Worm (Caenorhabditis elegans) whole organism, L2 larva: ENCODE data around the gene F53B1.9.

ENCODE experiments used
- C34F6.9 ChIP-seq: fragments of 150-350 bp; optimal IDR thresholded peaks from 2 replicates; lab custom pipeline; 2014; ENCODE audit warnings: missing biosample characterization, missing genetic modification characterization
- Y55F3AM.14 ChIP-seq: fragments of 200-800 bp; sonication (Bioruptor generic); optimal IDR thresholded peaks from 2 replicates; lab custom pipeline; 2018; ENCODE audit warnings: mild to moderate bottlenecking, missing genetic modification characterization, missing compliant biosample characterization
- ZK546.5 ChIP-seq: sonication (generic microtip); optimal IDR thresholded peaks from 2 replicates; lab custom pipeline; 2017; ENCODE audit warnings: missing biosample characterization, missing genetic modification characterization
- alr-1 ChIP-seq: fragments of 150-350 bp; optimal IDR thresholded peaks from 2 replicates; lab custom pipeline; 2014; ENCODE audit warnings: missing biosample characterization, missing genetic modification characterization
- ama-1 ChIP-seq: fragments of 150-350 bp; optimal IDR thresholded peaks from 2 replicates; lab custom pipeline; 2018; ENCODE audit warnings: inconsistent platforms
- blmp-1 ChIP-seq: sonication (generic microtip); optimal IDR thresholded peaks from 2 replicates; lab custom pipeline; 2017; ENCODE audit warnings: missing genetic modification characterization, mild to moderate bottlenecking, missing compliant biosample characterization, antibody characterized with exemption, moderate library complexity; ENCODE audit not compliant: insufficient read depth
- crh-2 ChIP-seq: sonication (generic microtip); optimal IDR thresholded peaks from 2 replicates; lab custom pipeline; 2017; ENCODE audit warnings: missing biosample characterization, missing genetic modification characterization
- egl-27 ChIP-seq: sonication (generic microtip); optimal IDR thresholded peaks from 3 replicates; lab custom pipeline; 2017; ENCODE audit warnings: missing biosample characterization, missing genetic modification reagents, missing genetic modification characterization
- fos-1 ChIP-seq: fragments of 150-350 bp; optimal IDR thresholded peaks from 2 replicates; lab custom pipeline; 2014; ENCODE audit warnings: missing biosample characterization, missing genetic modification characterization
- gmeb-1 ChIP-seq: fragments of 150-350 bp; optimal IDR thresholded peaks from 2 replicates; lab custom pipeline; 2014; ENCODE audit warnings: missing biosample characterization, missing genetic modification characterization
- lin-39 ChIP-seq: fragments of 150-350 bp; optimal IDR thresholded peaks from 2 replicates; lab custom pipeline; 2014; ENCODE audit warnings: missing biosample characterization, missing genetic modification reagents, missing genetic modification characterization
- lsy-2 ChIP-seq, 2 experiments: fragments of 150-350 bp in 1 of 2; sonication (generic microtip) in 1 of 2; optimal IDR thresholded peaks; 2 replicates each; lab custom pipeline; 2014 to 2017; ENCODE audit warnings: missing biosample characterization in 2 of 2, missing genetic modification characterization in 2 of 2
- mbf-1 ChIP-seq: sonication (generic microtip); optimal IDR thresholded peaks from 2 replicates; lab custom pipeline; 2017; ENCODE audit warnings: missing biosample characterization, missing genetic modification characterization
- mdl-1 ChIP-seq, 2 experiments: fragments of 150-350 bp in 1 of 2; sonication (generic microtip) in 1 of 2; optimal IDR thresholded peaks; 2 replicates each; lab custom pipeline; 2017; ENCODE audit warnings: missing biosample characterization in 2 of 2, missing genetic modification characterization in 2 of 2
- nhr-10 ChIP-seq: sonication (generic microtip); optimal IDR thresholded peaks from 2 replicates; lab custom pipeline; 2017; ENCODE audit warnings: missing biosample characterization, missing genetic modification characterization
- nhr-12 ChIP-seq: fragments of 150-350 bp; optimal IDR thresholded peaks from 2 replicates; lab custom pipeline; 2014; ENCODE audit warnings: missing biosample characterization, missing genetic modification characterization
- nhr-129 ChIP-seq: fragments of 150-350 bp; optimal IDR thresholded peaks from 2 replicates; lab custom pipeline; 2014; ENCODE audit warnings: missing biosample characterization, missing genetic modification characterization
- nhr-23 ChIP-seq: fragments of 150-350 bp; optimal IDR thresholded peaks from 2 replicates; lab custom pipeline; 2014; ENCODE audit warnings: missing biosample characterization, missing genetic modification reagents, missing genetic modification characterization
- nhr-25 ChIP-seq: fragments of 150-350 bp; sonication (generic microtip); optimal IDR thresholded peaks from 3 replicates; lab custom pipeline; 2014; ENCODE audit warnings: missing biosample characterization, missing genetic modification characterization
- nhr-6 ChIP-seq: fragments of 150-350 bp; optimal IDR thresholded peaks from 2 replicates; lab custom pipeline; 2014; ENCODE audit warnings: missing biosample characterization, missing genetic modification characterization
- nhr-77 ChIP-seq: fragments of 150-350 bp; optimal IDR thresholded peaks from 2 replicates; lab custom pipeline; 2014; ENCODE audit warnings: missing biosample characterization, missing genetic modification characterization
- peb-1 ChIP-seq: fragments of 150-350 bp; optimal IDR thresholded peaks from 2 replicates; lab custom pipeline; 2014; ENCODE audit warnings: missing biosample characterization, missing genetic modification characterization
- sma-3 ChIP-seq: sonication (generic microtip); optimal IDR thresholded peaks from 2 replicates; lab custom pipeline; 2016; ENCODE audit warnings: missing genetic modification reagents, missing genetic modification characterization, missing compliant biosample characterization
- snpc-4 ChIP-seq: fragments of 150-350 bp; optimal IDR thresholded peaks from 2 replicates; lab custom pipeline; 2014; ENCODE audit warnings: missing biosample characterization, missing genetic modification characterization
- unc-55 ChIP-seq: fragments of 150-350 bp; sonication (generic microtip); optimal IDR thresholded peaks from 3 replicates; lab custom pipeline; 2014; ENCODE audit warnings: missing biosample characterization, missing genetic modification reagents, missing genetic modification characterization
- zag-1 ChIP-seq: fragments of 150-350 bp; optimal IDR thresholded peaks from 2 replicates; lab custom pipeline; 2014; ENCODE audit warnings: missing biosample characterization, missing genetic modification characterization
- ztf-11 ChIP-seq: sonication (generic microtip); optimal IDR thresholded peaks from 2 replicates; lab custom pipeline; 2017; ENCODE audit warnings: missing biosample characterization, missing genetic modification characterization
- ztf-4 ChIP-seq: fragments of 150-350 bp; optimal IDR thresholded peaks from 2 replicates; lab custom pipeline; 2014; ENCODE audit warnings: missing biosample characterization, missing genetic modification characterization

F53B1.9 gene

ce11 chrX:2087716-2088115, 43.9 kb downstream of the F53B1.9 start:
- TF ChIP-seq lin-39 (no peak), zag-1 (tag; lab: Kevin White, UChicago) (no peak), sma-3 (GFP tag; lab: Kevin White, UChicago) (no peak), ama-1 (lab: Kevin White, UChicago) (no peak), mdl-1 (tag; optimal IDR thresholded peaks at IDR 0.05; lab: Kevin White, UChicago) (no peak), nhr-129 (tag; lab: Kevin White, UChicago) (no peak), egl-27 (tag; lab: Kevin White, UChicago) (no peak), Y55F3AM.14 (GFP tag; lab: Kevin White, UChicago) (no peak), lsy-2 (tag; optimal IDR thresholded peaks at IDR 0.05; lab: Kevin White, UChicago) (no peak)
- TF ChIP-seq, all 48 proteins: peak for 0

ce11 chrX:2085494-2085893, 46.1 kb downstream of the F53B1.9 start:
- TF ChIP-seq blmp-1 = no peak
- no peak for TF ChIP-seq nhr-77 (tag; lab: Kevin White, UChicago)
- no peak for TF ChIP-seq mdl-1 (tag; optimal IDR thresholded peaks at IDR 0.05; lab: Kevin White, UChicago)
- no peak for TF ChIP-seq nhr-10 (tag; lab: Kevin White, UChicago)
- no peak for TF ChIP-seq ama-1 (lab: Kevin White, UChicago)
- TF ChIP-seq mbf-1 = no peak
- TF ChIP-seq crh-2 (tag; lab: Kevin White, UChicago) = no peak
- TF ChIP-seq ztf-4 (tag; lab: Kevin White, UChicago) = no peak
- no peak for TF ChIP-seq ztf-11 (tag; lab: Kevin White, UChicago)
- TF ChIP-seq ZK546.5 (tag; lab: Kevin White, UChicago) = no peak
- TF ChIP-seq unc-55 (GFP tag; lab: Kevin White, UChicago) = peak; percentile 8
- no peak for TF ChIP-seq nhr-129 (tag; lab: Kevin White, UChicago)
- TF ChIP-seq nhr-6 (tag; lab: Kevin White, UChicago) = no peak
- peak; percentile 3 for TF ChIP-seq C34F6.9 (tag; lab: Kevin White, UChicago)
- TF ChIP-seq nhr-23 = no peak
- TF ChIP-seq nhr-12 (tag; lab: Kevin White, UChicago) = no peak
- no peak for TF ChIP-seq gmeb-1 (tag; lab: Kevin White, UChicago)

ce11 chrX:2084988-2085387, 46.7 kb downstream of the F53B1.9 start, which contains the start of gene F49H12.2:
TSS of gene F49H12.2 (plus strand) at chrX:2085288.
- TF ChIP-seq mbf-1 (no peak), alr-1 (tag; lab: Kevin White, UChicago) (no peak), peb-1 (tag; lab: Kevin White, UChicago) (no peak), Y55F3AM.14 (GFP tag; lab: Kevin White, UChicago) (no peak), snpc-4 (no peak), nhr-23 (no peak), zag-1 (tag; lab: Kevin White, UChicago) (no peak)

ce11 chrX:2084019-2084418, 47.6 kb downstream of the F53B1.9 start, which contains the start of gene F49H12.3:
TSS of gene F49H12.3 (plus strand) at chrX:2084375.
- TF ChIP-seq fos-1 (tag; lab: Kevin White, UChicago) (no peak), ztf-11 (tag; lab: Kevin White, UChicago) (no peak), nhr-25 (no peak), egl-27 (tag; lab: Kevin White, UChicago) (no peak)
